Fruit fly (Drosophila melanogaster) whole organism, prepupa: Measurements from ENCODE around the gene CG11892.

Experiments used
- Blimp-1 ChIP-seq: fragments of 200-800 bp; sonication (Bioruptor generic); optimal IDR thresholded peaks from 3 replicates; lab custom pipeline; 2017; ENCODE audit warnings: missing biosample characterization, missing genetic modification characterization, mild to moderate bottlenecking, moderate library complexity, missing genetic modification reagents
- CG11294 ChIP-seq: fragments of 200-800 bp; sonication (Bioruptor generic); IDR thresholded peaks from 2 replicates; pipeline ENCODE4 v1.3.6; 2022; ENCODE audit warnings: missing biosample characterization, missing genetic modification characterization
- CG16779 ChIP-seq: fragments of 200-800 bp; sonication (Bioruptor generic); optimal IDR thresholded peaks from 3 replicates; lab custom pipeline; 2017; ENCODE audit warnings: missing biosample characterization, mild to moderate bottlenecking, missing genetic modification characterization
- CG31627 ChIP-seq: fragments of 200-800 bp; sonication (Bioruptor generic); optimal IDR thresholded peaks from 3 replicates; lab custom pipeline; 2016; ENCODE audit warnings: missing biosample characterization, missing genetic modification characterization
- CG4318 ChIP-seq: fragments of 200-800 bp; sonication (Bioruptor generic); optimal IDR thresholded peaks from 3 replicates; lab custom pipeline; 2017; ENCODE audit warnings: missing biosample characterization, mild to moderate bottlenecking, missing genetic modification characterization
- CG8632 ChIP-seq: fragments of 200-800 bp; sonication (Bioruptor generic); optimal IDR thresholded peaks from 3 replicates; lab custom pipeline; 2016; ENCODE audit warnings: missing biosample characterization, missing genetic modification characterization
- Gug ChIP-seq: fragments of 200-800 bp; sonication (Bioruptor generic); IDR thresholded peaks from 2 replicates; pipeline ENCODE4 v1.3.6; 2022; ENCODE audit warnings: missing biosample characterization, missing genetic modification characterization
- Sox102F ChIP-seq: fragments of 200-800 bp; sonication (Bioruptor generic); optimal IDR thresholded peaks from 2 replicates; lab custom pipeline; 2016; ENCODE audit warnings: missing biosample characterization, mild to moderate bottlenecking, missing genetic modification characterization
- Sox15 ChIP-seq: fragments of 200-800 bp; sonication (Bioruptor generic); optimal IDR thresholded peaks from 3 replicates; lab custom pipeline; 2016; ENCODE audit warnings: missing biosample characterization, missing genetic modification characterization
- achi ChIP-seq: fragments of 200-800 bp; sonication (Bioruptor generic); optimal IDR thresholded peaks from 3 replicates; lab custom pipeline; 2016; ENCODE audit warnings: missing biosample characterization, missing genetic modification characterization
- dac ChIP-seq: fragments of 200-800 bp; sonication (Bioruptor generic); optimal IDR thresholded peaks from 2 replicates; lab custom pipeline; 2017; ENCODE audit warnings: missing biosample characterization, mild to moderate bottlenecking, missing genetic modification characterization
- esn ChIP-seq: fragments of 200-800 bp; sonication (Bioruptor generic); optimal IDR thresholded peaks from 2 replicates; lab custom pipeline; 2016; ENCODE audit warnings: missing biosample characterization, mild to moderate bottlenecking, missing genetic modification characterization, moderate library complexity
- salr ChIP-seq, 2 experiments: fragments of 200-800 bp; sonication (Bioruptor generic); optimal IDR thresholded peaks; 3 replicates each; lab custom pipeline; 2016 to 2018; ENCODE audit warnings: missing biosample characterization in 2 of 2, missing genetic modification characterization in 2 of 2, mild to moderate bottlenecking in 1 of 2
- topi ChIP-seq: fragments of 200-800 bp; sonication (Bioruptor generic); optimal IDR thresholded peaks from 3 replicates; lab custom pipeline; 2016; ENCODE audit warnings: missing biosample characterization, missing genetic modification characterization

DNA sequence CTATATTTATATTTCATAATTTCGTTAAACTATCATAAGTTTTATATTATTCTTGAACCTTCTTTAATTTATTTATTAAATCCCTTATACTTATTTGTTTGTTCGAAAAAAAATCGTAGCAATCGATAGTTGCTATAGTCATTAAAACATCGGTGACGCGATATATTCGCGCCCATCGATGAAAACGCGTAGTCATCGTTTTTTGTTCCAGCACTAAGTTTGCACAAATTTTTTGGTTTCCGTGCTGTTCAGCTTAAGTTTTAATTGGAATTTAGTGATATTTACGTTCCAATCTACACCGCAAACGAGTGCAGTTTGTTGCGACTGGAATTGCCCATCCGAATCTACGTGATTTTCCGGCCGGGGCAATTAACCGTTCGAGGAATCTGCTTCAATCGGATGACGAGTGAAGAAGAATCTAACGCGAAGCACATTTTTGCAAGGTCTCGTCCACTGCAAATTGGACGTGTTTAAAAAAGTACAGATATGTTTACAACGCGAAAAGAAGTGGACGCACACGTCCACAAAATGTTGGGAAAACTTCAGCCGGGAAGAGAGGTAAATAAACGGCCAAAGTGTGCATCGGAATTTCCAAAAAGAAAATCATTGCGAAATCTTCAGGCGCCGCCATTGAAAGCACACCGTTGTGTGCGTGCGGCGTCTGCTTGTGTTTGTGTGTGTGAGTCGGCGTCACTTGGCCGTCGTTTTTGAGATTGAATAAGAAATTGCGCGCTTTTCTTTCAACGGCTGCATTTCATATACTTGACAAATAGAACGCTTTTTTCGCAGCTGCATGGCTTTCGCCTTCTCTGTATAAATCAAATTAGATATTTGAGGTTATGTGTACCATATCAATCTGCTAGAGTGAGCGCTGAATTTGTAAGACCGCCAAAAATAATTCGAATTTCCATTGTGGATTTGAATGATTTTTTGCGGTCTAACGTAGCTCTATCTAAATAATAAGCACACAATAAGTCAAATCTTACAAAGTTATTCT lies 31.9 kb upstream of the CG11892 start, which contains the start of gene Nup358:
- TF ChIP-seq CG11294 (GFP tag; lab: Robert Waterston, UW) (no peak), Sox15 (GFP tag; lab: Kevin White, UChicago) (no peak), CG16779 (tag; lab: Kevin White, UChicago) (no peak), achi (GFP tag; lab: Kevin White, UChicago) (no peak), CG8632 (GFP tag; lab: Kevin White, UChicago) (no peak), CG31627 (GFP tag; lab: Kevin White, UChicago) (peak; percentile 4), CG4318 (GFP tag; lab: Kevin White, UChicago) (no peak), esn (GFP tag; lab: Kevin White, UChicago) (peak; percentile 37), salr (GFP tag; optimal IDR thresholded peaks at IDR 0.05; lab: Kevin White, UChicago) (no peak), dac (GFP tag; lab: Kevin White, UChicago) (no peak), Blimp-1 (no peak), Sox102F (GFP tag; lab: Kevin White, UChicago) (no peak), Gug (no peak), topi (GFP tag; lab: Kevin White, UChicago) (no peak)
